Fruit fly (Drosophila melanogaster) whole organism, embryonic: Measurements from ENCODE around the gene Pgant8.
A peak's percentile ranks its signal among the peaks of the same experiment; 100 is the strongest.

Experiments used
- Ada2b ChIP-seq: fragments of 200-800 bp; sonication (Bioruptor generic); IDR thresholded peaks from 2 replicates; pipeline ENCODE4 v1.3.6; 2022; ENCODE audit warnings: missing biosample characterization, missing genetic modification characterization
- C15 ChIP-seq: fragments of 200-800 bp; sonication (Bioruptor generic); IDR thresholded peaks from 3 replicates; pipeline ENCODE4 v1.3.6; 2022; ENCODE audit warnings: missing biosample characterization, missing genetic modification characterization
- CG10274 ChIP-seq: fragments of 200-800 bp; sonication (Bioruptor generic); optimal IDR thresholded peaks from 3 replicates; lab custom pipeline; 2017; ENCODE audit warnings: missing biosample characterization, mild to moderate bottlenecking, missing genetic modification characterization
- CG10565 ChIP-seq: fragments of 200-800 bp; sonication (Bioruptor generic); optimal IDR thresholded peaks from 3 replicates; lab custom pipeline; 2016; ENCODE audit warnings: missing biosample characterization, mild to moderate bottlenecking, missing genetic modification characterization
- CG10654 ChIP-seq: fragments of 200-800 bp; sonication (Bioruptor generic); optimal IDR thresholded peaks from 2 replicates; lab custom pipeline; 2016; ENCODE audit warnings: missing biosample characterization, missing genetic modification characterization
- CG11085 ChIP-seq: fragments of 200-800 bp; sonication (Bioruptor generic); IDR thresholded peaks from 2 replicates; pipeline ENCODE4 v1.3.6; 2022; ENCODE audit warnings: missing biosample characterization, missing genetic modification characterization
- CG12104 ChIP-seq: fragments of 200-800 bp; sonication (Bioruptor generic); optimal IDR thresholded peaks from 3 replicates; lab custom pipeline; 2016; ENCODE audit warnings: missing biosample characterization, missing genetic modification characterization
- CG1233 ChIP-seq: fragments of 200-800 bp; sonication (Bioruptor generic); optimal IDR thresholded peaks from 4 replicates; lab custom pipeline; 2018; ENCODE audit warnings: missing biosample characterization, mild to moderate bottlenecking, missing genetic modification characterization
- CG12744 ChIP-seq: fragments of 200-800 bp; sonication (Bioruptor generic); optimal IDR thresholded peaks from 2 replicates; lab custom pipeline; 2016; ENCODE audit warnings: missing biosample characterization, missing genetic modification characterization
- CG1529 ChIP-seq: fragments of 200-800 bp; sonication (Bioruptor generic); optimal IDR thresholded peaks from 3 replicates; lab custom pipeline; 2018; ENCODE audit warnings: missing biosample characterization, missing genetic modification characterization
- CG15479 ChIP-seq: fragments of 200-800 bp; sonication (Bioruptor generic); optimal IDR thresholded peaks from 3 replicates; lab custom pipeline; 2019; ENCODE audit warnings: missing biosample characterization, mild to moderate bottlenecking, missing genetic modification characterization, moderate library complexity
- CG2129 ChIP-seq: fragments of 200-800 bp; sonication (Bioruptor generic); IDR thresholded peaks from 2 replicates; pipeline ENCODE4 v1.3.6; 2022; ENCODE audit warnings: missing biosample characterization, missing genetic modification characterization; ENCODE audit not compliant: partially characterized antibody
- CG2889 ChIP-seq: fragments of 200-800 bp; sonication (Bioruptor generic); IDR thresholded peaks from 3 replicates; pipeline ENCODE4 v1.3.6; 2022; ENCODE audit warnings: missing biosample characterization, missing genetic modification characterization
- CG33557 ChIP-seq: fragments of 200-800 bp; sonication (Bioruptor generic); optimal IDR thresholded peaks from 2 replicates; lab custom pipeline; 2019; ENCODE audit warnings: missing biosample characterization, mild to moderate bottlenecking, missing genetic modification characterization, moderate library complexity
- CG34376 ChIP-seq: fragments of 200-800 bp; sonication (Bioruptor generic); optimal IDR thresholded peaks from 2 replicates; lab custom pipeline; 2018; ENCODE audit warnings: missing biosample characterization, mild to moderate bottlenecking, missing genetic modification characterization
- CG4820 ChIP-seq: fragments of 200-800 bp; sonication (Bioruptor generic); optimal IDR thresholded peaks from 3 replicates; lab custom pipeline; 2016; ENCODE audit warnings: missing biosample characterization, missing genetic modification characterization
- CG6272 ChIP-seq: fragments of 200-800 bp; sonication (Bioruptor generic); IDR thresholded peaks from 2 replicates; pipeline ENCODE4 v1.3.6; 2022; ENCODE audit warnings: missing biosample characterization, missing genetic modification characterization
- CG6683 ChIP-seq: fragments of 200-800 bp; sonication (Bioruptor generic); optimal IDR thresholded peaks from 2 replicates; lab custom pipeline; 2017; ENCODE audit warnings: missing biosample characterization, mild to moderate bottlenecking, missing genetic modification characterization, missing genetic modification reagents
- CG9215 ChIP-seq: fragments of 200-800 bp; sonication (Bioruptor generic); IDR thresholded peaks from 2 replicates; pipeline ENCODE4 v1.3.6; 2022; ENCODE audit warnings: missing biosample characterization, missing genetic modification characterization
- D ChIP-seq, 2 experiments: fragments of 200-800 bp in 1 of 2; fragments of >200 bp in 1 of 2; sonication (Bioruptor generic) in 1 of 2; optimal IDR thresholded peaks; 2 replicates in 1 of 2; 3 replicates in 1 of 2; lab custom pipeline; 2017; ENCODE audit warnings: mild to moderate bottlenecking in 1 of 2, missing biosample characterization in 1 of 2, missing genetic modification characterization in 1 of 2, missing genetic modification reagents in 1 of 2
- E2f2 ChIP-seq: fragments of 200-800 bp; sonication (Bioruptor generic); IDR thresholded peaks from 2 replicates; pipeline ENCODE4 v1.3.6; 2022; ENCODE audit warnings: missing biosample characterization, missing genetic modification characterization
- Eip74EF ChIP-seq, 2 experiments: fragments of 200-800 bp in 1 of 2; fragments of >200 bp in 1 of 2; sonication (Bioruptor generic) in 1 of 2; optimal IDR thresholded peaks; 2 replicates each; lab custom pipeline; 2017 to 2019; ENCODE audit warnings: missing biosample characterization in 2 of 2, missing genetic modification characterization in 2 of 2, mild to moderate bottlenecking in 1 of 2, moderate library complexity in 1 of 2
- Hand ChIP-seq: fragments of 200-800 bp; sonication (Bioruptor generic); optimal IDR thresholded peaks from 2 replicates; lab custom pipeline; 2017; ENCODE audit warnings: mild to moderate bottlenecking, missing biosample characterization, missing genetic modification reagents, missing genetic modification characterization
- Hey ChIP-seq: fragments of 200-800 bp; sonication (Bioruptor generic); optimal IDR thresholded peaks from 3 replicates; lab custom pipeline; 2018; ENCODE audit warnings: missing biosample characterization, mild to moderate bottlenecking, missing genetic modification characterization
- MESR4 ChIP-seq: fragments of 200-800 bp; sonication (Bioruptor generic); optimal IDR thresholded peaks from 2 replicates; lab custom pipeline; 2018; ENCODE audit warnings: missing biosample characterization, mild to moderate bottlenecking, missing genetic modification characterization, moderate library complexity
- Nf-YB ChIP-seq: fragments of 200-800 bp; sonication (Bioruptor generic); optimal IDR thresholded peaks from 3 replicates; lab custom pipeline; 2019; ENCODE audit warnings: missing biosample characterization, mild to moderate bottlenecking, missing genetic modification characterization, moderate library complexity
- Oli ChIP-seq: fragments of 200-800 bp; sonication (Bioruptor generic); optimal IDR thresholded peaks from 2 replicates; lab custom pipeline; 2018; ENCODE audit warnings: missing biosample characterization, mild to moderate bottlenecking, missing genetic modification characterization, moderate library complexity
- PHDP ChIP-seq: fragments of 200-800 bp; sonication (Bioruptor generic); optimal IDR thresholded peaks from 3 replicates; lab custom pipeline; 2018; ENCODE audit warnings: missing biosample characterization, mild to moderate bottlenecking, missing genetic modification characterization, moderate library complexity
- Poxn ChIP-seq: fragments of 200-800 bp; sonication (Bioruptor generic); IDR thresholded peaks from 2 replicates; pipeline ENCODE4 v1.3.6; 2022; ENCODE audit warnings: missing biosample characterization, missing genetic modification characterization
- Sry-δ ChIP-seq: fragments of 200-800 bp; sonication (Bioruptor generic); optimal IDR thresholded peaks from 2 replicates; lab custom pipeline; 2016; ENCODE audit warnings: missing biosample characterization, missing genetic modification characterization
- bbx ChIP-seq: fragments of 200-800 bp; sonication (Bioruptor generic); IDR thresholded peaks from 2 replicates; pipeline ENCODE4 v1.3.6; 2022; ENCODE audit warnings: missing biosample characterization, missing genetic modification characterization; ENCODE audit not compliant: partially characterized antibody
- bcd ChIP-seq: fragments of 200-800 bp; sonication (Bioruptor generic); optimal IDR thresholded peaks from 2 replicates; lab custom pipeline; 2017; ENCODE audit warnings: missing biosample characterization, mild to moderate bottlenecking, missing genetic modification characterization
- cad ChIP-seq: fragments of >200 bp; optimal IDR thresholded peaks from 2 replicates; lab custom pipeline; 2017; ENCODE audit warnings: missing biosample characterization, missing genetic modification characterization
- crc ChIP-seq: fragments of 200-800 bp; sonication (Bioruptor generic); optimal IDR thresholded peaks from 2 replicates; lab custom pipeline; 2016; ENCODE audit warnings: missing biosample characterization, missing genetic modification characterization
- dysf ChIP-seq: fragments of 200-800 bp; sonication (Bioruptor generic); IDR thresholded peaks from 3 replicates; pipeline ENCODE4 v1.3.6; 2022; ENCODE audit warnings: missing biosample characterization, missing genetic modification characterization
- ems ChIP-seq: fragments of 200-800 bp; sonication (Bioruptor generic); optimal IDR thresholded peaks from 3 replicates; lab custom pipeline; 2016; ENCODE audit warnings: missing biosample characterization, missing genetic modification characterization
- hb ChIP-seq: fragments of 200-800 bp; sonication (Bioruptor generic); IDR thresholded peaks from 3 replicates; pipeline ENCODE4 v1.3.6; 2022; ENCODE audit warnings: missing biosample characterization, missing genetic modification characterization; ENCODE audit not compliant: partially characterized antibody
- jumu ChIP-seq: fragments of 200-800 bp; sonication (Bioruptor generic); optimal IDR thresholded peaks from 3 replicates; lab custom pipeline; 2016; ENCODE audit warnings: missing biosample characterization, missing genetic modification characterization
- mld ChIP-seq: fragments of 200-800 bp; sonication (Bioruptor generic); IDR thresholded peaks from 3 replicates; pipeline ENCODE4 v1.3.6; 2022; ENCODE audit warnings: missing biosample characterization, missing genetic modification characterization; ENCODE audit not compliant: partially characterized antibody
- odd ChIP-seq: fragments of 200-800 bp; sonication (Bioruptor generic); optimal IDR thresholded peaks from 2 replicates; lab custom pipeline; 2017; ENCODE audit warnings: missing biosample characterization, mild to moderate bottlenecking, missing genetic modification characterization
- peb ChIP-seq: fragments of 200-800 bp; sonication (Bioruptor generic); IDR thresholded peaks from 2 replicates; pipeline ENCODE4 v1.3.6; 2022; ENCODE audit warnings: missing biosample characterization, missing genetic modification characterization
- pros ChIP-seq: fragments of 200-800 bp; sonication (Bioruptor generic); optimal IDR thresholded peaks from 3 replicates; lab custom pipeline; 2019; ENCODE audit warnings: missing biosample characterization, mild to moderate bottlenecking, missing genetic modification characterization, moderate library complexity
- sd ChIP-seq: fragments of 200-800 bp; sonication (Bioruptor generic); optimal IDR thresholded peaks from 3 replicates; lab custom pipeline; 2018; ENCODE audit warnings: missing biosample characterization, mild to moderate bottlenecking, missing genetic modification characterization, moderate library complexity
- slp2 ChIP-seq: fragments of 200-800 bp; sonication (Bioruptor generic); optimal IDR thresholded peaks from 2 replicates; lab custom pipeline; 2016; ENCODE audit warnings: missing biosample characterization, missing genetic modification characterization
- so ChIP-seq: fragments of 200-800 bp; sonication (Bioruptor generic); IDR thresholded peaks from 3 replicates; pipeline ENCODE4 v1.3.6; 2022; ENCODE audit warnings: missing biosample characterization, missing genetic modification characterization
- tll ChIP-seq, 2 experiments: fragments of 200-800 bp in 1 of 2; fragments of >200 bp in 1 of 2; sonication (Bioruptor generic) in 1 of 2; optimal IDR thresholded peaks; 2 replicates each; lab custom pipeline; 2017 to 2019; ENCODE audit warnings: missing biosample characterization in 2 of 2, missing genetic modification characterization in 2 of 2, mild to moderate bottlenecking in 1 of 2, moderate library complexity in 1 of 2
- twi ChIP-seq: fragments of 200-800 bp; optimal IDR thresholded peaks from 2 replicates; lab custom pipeline; 2019; ENCODE audit warnings: missing biosample characterization, mild to moderate bottlenecking, missing genetic modification characterization, moderate library complexity
- zen ChIP-seq: fragments of 200-800 bp; sonication (Bioruptor generic); optimal IDR thresholded peaks from 3 replicates; lab custom pipeline; 2018; ENCODE audit warnings: missing biosample characterization, mild to moderate bottlenecking, missing genetic modification characterization, moderate library complexity

The Pgant8 gene

DNA sequence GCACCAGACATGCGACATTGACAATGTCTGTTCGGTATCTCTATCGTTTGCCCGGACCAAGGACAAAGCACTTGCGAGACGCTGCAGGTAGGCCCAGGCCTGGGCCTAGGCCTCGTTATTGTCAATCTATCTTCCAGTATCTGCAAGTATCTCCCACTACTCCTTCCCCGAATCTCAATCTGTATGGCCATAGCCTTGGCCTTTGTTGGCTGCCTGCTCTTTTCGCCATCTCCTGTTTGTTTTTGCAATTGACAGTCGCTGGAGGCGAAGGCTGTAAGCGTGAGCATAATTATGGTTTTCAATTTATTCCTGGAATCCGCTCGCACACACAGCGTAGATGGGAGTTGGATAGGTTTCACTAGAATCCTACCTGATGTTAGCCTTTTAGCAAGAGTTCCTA, 28.4 kb downstream of the Pgant8 start:
- peak in 1 of 2 experiments; percentile 91 for TF ChIP-seq tll (GFP tag; optimal IDR thresholded peaks at IDR 0.05; lab: Kevin White, UChicago)
- 0 out of 2 replicates have a peak, but pooled peaks have one; percentile 14 for TF ChIP-seq CG6272 (GFP tag; lab: Robert Waterston, UW)
- TF ChIP-seq pros (GFP tag; lab: Kevin White, UChicago) = peak; percentile 5
- peak; percentile 97 for TF ChIP-seq D (optimal IDR thresholded peaks at IDR 0.05; lab: Kevin White, UChicago)
- TF ChIP-seq D (GFP tag; optimal IDR thresholded peaks at IDR 0.05; lab: Kevin White, UChicago) = no peak
- TF ChIP-seq CG6683 (GFP tag; lab: Kevin White, UChicago) = no peak
- peak; percentile 97 for TF ChIP-seq CG15479 (GFP tag; lab: Kevin White, UChicago)
- no peak for TF ChIP-seq CG2889 (GFP tag; lab: Robert Waterston, UW)
- TF ChIP-seq cad (GFP tag; lab: Kevin White, UChicago) = peak; percentile 68
- peak; percentile 11 for TF ChIP-seq twi (tag; lab: Kevin White, UChicago)
- peak; percentile 94 for TF ChIP-seq zen (tag; lab: Kevin White, UChicago)
- 0 out of 3 replicates have a peak, but pooled peaks have one; percentile 53 for TF ChIP-seq hb
- TF ChIP-seq PHDP (tag; lab: Kevin White, UChicago) = no peak

- peak; percentile 53 for TF ChIP-seq jumu (GFP tag; lab: Kevin White, UChicago)
- TF ChIP-seq Eip74EF (GFP tag; optimal IDR thresholded peaks at IDR 0.05; lab: Kevin White, UChicago) = no peak
- no peak for TF ChIP-seq bbx (GFP tag; lab: Robert Waterston, UW)
- peak; percentile 28 for TF ChIP-seq slp2 (GFP tag; lab: Kevin White, UChicago)
- peak; percentile 62 for TF ChIP-seq Hey
- peak; percentile 45 for TF ChIP-seq CG12744 (GFP tag; lab: Kevin White, UChicago)
- TF ChIP-seq CG34376 (GFP tag; lab: Kevin White, UChicago) = no peak
- TF ChIP-seq crc (GFP tag; lab: Kevin White, UChicago) = no peak
- TF ChIP-seq Poxn = no peak
- TF ChIP-seq CG11085 = no peak
- peak; percentile 12 for TF ChIP-seq Oli (tag; lab: Kevin White, UChicago)
- peak; percentile 51 for TF ChIP-seq CG1529 (GFP tag; lab: Kevin White, UChicago)
- peak; percentile 59 for TF ChIP-seq bcd (GFP tag; lab: Kevin White, UChicago)
- no peak for TF ChIP-seq MESR4 (GFP tag; lab: Kevin White, UChicago)
- TF ChIP-seq Sry-δ (GFP tag; lab: Kevin White, UChicago) = peak; percentile 32
- 0 out of 3 replicates have a peak, but pooled peaks have one; percentile 62 for TF ChIP-seq so
- no peak for TF ChIP-seq CG33557 (GFP tag; lab: Kevin White, UChicago)
- TF ChIP-seq E2f2 = peak; percentile 36; the same call in 1 of the 2 replicates
- TF ChIP-seq CG9215 (GFP tag; lab: Robert Waterston, UW) = no peak
- peak; percentile 14 for TF ChIP-seq Nf-YB
- TF ChIP-seq CG2129 (GFP tag; lab: Robert Waterston, UW) = no peak
- no peak for TF ChIP-seq peb (GFP tag; lab: Robert Waterston, UW)
- TF ChIP-seq CG10274 (GFP tag; lab: Kevin White, UChicago) = no peak
- no peak for TF ChIP-seq mld (GFP tag; lab: Robert Waterston, UW)
- peak; percentile 44 for TF ChIP-seq sd (tag; lab: Kevin White, UChicago)
- peak; percentile 35 for TF ChIP-seq CG12104 (GFP tag; lab: Kevin White, UChicago)
- TF ChIP-seq Ada2b (GFP tag; lab: Robert Waterston, UW) = no peak
- TF ChIP-seq CG4820 (GFP tag; lab: Kevin White, UChicago) = peak; percentile 35
- TF ChIP-seq CG10565 (GFP tag; lab: Kevin White, UChicago) = no peak
- TF ChIP-seq dysf (GFP tag; lab: Robert Waterston, UW) = no peak
- TF ChIP-seq Hand (GFP tag; lab: Kevin White, UChicago) = no peak
- peak; percentile 43 for TF ChIP-seq ems (GFP tag; lab: Kevin White, UChicago)
- TF ChIP-seq odd (GFP tag; lab: Kevin White, UChicago) = peak; percentile 41
- TF ChIP-seq CG1233 (GFP tag; lab: Kevin White, UChicago) = peak; percentile 74
- TF ChIP-seq C15 (GFP tag; lab: Robert Waterston, UW) = no peak
- peak; percentile 35 for TF ChIP-seq CG10654
Observed at dm6 chr3L:15713932-15714492, 30.3 kb downstream of the Pgant8 start.
